Fruit fly (Drosophila melanogaster) whole organism, embryonic: ENCODE data around the gene Ir67a.
A peak's percentile ranks its signal among the peaks of the same experiment; 100 is the strongest.

ENCODE experiments used
- CG10565 ChIP-seq: fragments of 200-800 bp; sonication (Bioruptor generic); optimal IDR thresholded peaks from 3 replicates; lab custom pipeline; 2016; ENCODE audit warnings: missing biosample characterization, mild to moderate bottlenecking, missing genetic modification characterization
- CG11093 ChIP-seq: fragments of 200-800 bp; sonication (Bioruptor generic); IDR thresholded peaks from 3 replicates; pipeline ENCODE4 v1.3.6; 2022; ENCODE audit warnings: missing biosample characterization, missing genetic modification characterization
- CG11723 ChIP-seq: fragments of 200-800 bp; sonication (Bioruptor generic); optimal IDR thresholded peaks from 2 replicates; lab custom pipeline; 2017; ENCODE audit warnings: missing biosample characterization, mild to moderate bottlenecking, missing genetic modification characterization
- CG13424 ChIP-seq: fragments of 200-800 bp; sonication (Bioruptor generic); optimal IDR thresholded peaks from 2 replicates; lab custom pipeline; 2019; ENCODE audit warnings: missing biosample characterization, mild to moderate bottlenecking, missing genetic modification characterization, moderate library complexity
- CG15073 ChIP-seq: fragments of 200-800 bp; sonication (Bioruptor generic); optimal IDR thresholded peaks from 2 replicates; lab custom pipeline; 2016; ENCODE audit warnings: missing biosample characterization, missing genetic modification characterization
- CG16863 ChIP-seq: fragments of 200-800 bp; sonication (Bioruptor generic); optimal IDR thresholded peaks from 3 replicates; lab custom pipeline; 2016; ENCODE audit warnings: missing biosample characterization, missing genetic modification characterization
- CG17328 ChIP-seq: fragments of 200-800 bp; sonication (Bioruptor generic); IDR thresholded peaks from 2 replicates; pipeline ENCODE4 v1.3.6; 2022; ENCODE audit warnings: missing biosample characterization, missing genetic modification characterization
- CG2678 ChIP-seq: fragments of 200-800 bp; sonication (Bioruptor generic); optimal IDR thresholded peaks from 3 replicates; lab custom pipeline; 2019; ENCODE audit warnings: missing biosample characterization, mild to moderate bottlenecking, missing genetic modification characterization, moderate library complexity
- CG2875 ChIP-seq: fragments of 200-800 bp; sonication (Bioruptor generic); optimal IDR thresholded peaks from 2 replicates; lab custom pipeline; 2017; ENCODE audit warnings: missing biosample characterization, mild to moderate bottlenecking, missing genetic modification characterization, missing genetic modification reagents
- CG4360 ChIP-seq: fragments of 200-800 bp; sonication (Bioruptor generic); IDR thresholded peaks from 2 replicates; pipeline ENCODE4 v1.3.6; 2022; ENCODE audit warnings: missing biosample characterization, missing genetic modification characterization
- CG4854 ChIP-seq: fragments of 200-800 bp; sonication (Bioruptor generic); optimal IDR thresholded peaks from 2 replicates; lab custom pipeline; 2016; ENCODE audit warnings: missing biosample characterization, missing genetic modification characterization, inconsistent platforms
- CG6654 ChIP-seq: fragments of 200-800 bp; sonication (Bioruptor generic); optimal IDR thresholded peaks from 2 replicates; lab custom pipeline; 2017; ENCODE audit warnings: missing biosample characterization, mild to moderate bottlenecking, missing genetic modification characterization
- CG6765 ChIP-seq: fragments of 200-800 bp; sonication (Bioruptor generic); optimal IDR thresholded peaks from 3 replicates; lab custom pipeline; 2017; ENCODE audit warnings: missing biosample characterization, mild to moderate bottlenecking, missing genetic modification characterization
- CG7556 ChIP-seq: fragments of 200-800 bp; sonication (Bioruptor generic); optimal IDR thresholded peaks from 2 replicates; lab custom pipeline; 2017; ENCODE audit warnings: missing biosample characterization, mild to moderate bottlenecking, missing genetic modification characterization
- CG7839 ChIP-seq: fragments of 200-800 bp; sonication (Bioruptor generic); optimal IDR thresholded peaks from 3 replicates; lab custom pipeline; 2018; ENCODE audit warnings: missing biosample characterization, mild to moderate bottlenecking, missing genetic modification characterization, moderate library complexity
- CG7987 ChIP-seq: fragments of 200-800 bp; sonication (Bioruptor generic); optimal IDR thresholded peaks from 2 replicates; lab custom pipeline; 2018; ENCODE audit warnings: missing biosample characterization, mild to moderate bottlenecking, missing genetic modification characterization, moderate library complexity
- CrebB ChIP-seq: fragments of 200-800 bp; sonication (Bioruptor generic); optimal IDR thresholded peaks from 3 replicates; lab custom pipeline; 2018; ENCODE audit warnings: missing biosample characterization, mild to moderate bottlenecking, missing genetic modification characterization
- D19A ChIP-seq: fragments of 200-800 bp; optimal IDR thresholded peaks from 3 replicates; lab custom pipeline; 2019; ENCODE audit warnings: missing biosample characterization, mild to moderate bottlenecking, missing genetic modification characterization, moderate library complexity
- Dll ChIP-seq: fragments of 200-800 bp; sonication (Bioruptor generic); IDR thresholded peaks from 4 replicates; pipeline ENCODE4 v1.3.6; 2022; ENCODE audit warnings: missing biosample characterization, missing genetic modification characterization; ENCODE audit not compliant: partially characterized antibody
- Doc2 ChIP-seq: fragments of 200-800 bp; sonication (Bioruptor generic); IDR thresholded peaks from 2 replicates; pipeline ENCODE4 v1.3.6; 2022; ENCODE audit warnings: missing biosample characterization, missing genetic modification characterization
- E2f1 ChIP-seq: fragments of 200-800 bp; sonication (Bioruptor generic); IDR thresholded peaks from 2 replicates; pipeline ENCODE4 v1.3.6; 2022; ENCODE audit warnings: missing biosample characterization, missing genetic modification characterization
- Gsc ChIP-seq: fragments of 200-800 bp; sonication (Bioruptor generic); IDR thresholded peaks from 2 replicates; pipeline ENCODE4 v1.3.6; 2022; ENCODE audit warnings: missing biosample characterization, missing genetic modification characterization
- HLH4C ChIP-seq: fragments of 200-800 bp; sonication (Bioruptor generic); IDR thresholded peaks from 3 replicates; pipeline ENCODE4 v1.3.6; 2022; ENCODE audit warnings: missing biosample characterization, missing genetic modification characterization; ENCODE audit not compliant: partially characterized antibody
- Mes4 ChIP-seq: fragments of 200-800 bp; sonication (Bioruptor generic); optimal IDR thresholded peaks from 2 replicates; lab custom pipeline; 2016; ENCODE audit warnings: missing biosample characterization, missing genetic modification characterization
- Oli ChIP-seq: fragments of 200-800 bp; sonication (Bioruptor generic); optimal IDR thresholded peaks from 2 replicates; lab custom pipeline; 2018; ENCODE audit warnings: missing biosample characterization, mild to moderate bottlenecking, missing genetic modification characterization, moderate library complexity
- Ssrp ChIP-seq: fragments of 200-800 bp; sonication (Bioruptor generic); optimal IDR thresholded peaks from 2 replicates; lab custom pipeline; 2018; ENCODE audit warnings: missing biosample characterization, mild to moderate bottlenecking, missing genetic modification characterization, moderate library complexity
- Xrp1 ChIP-seq: fragments of 200-800 bp; sonication (Bioruptor generic); IDR thresholded peaks from 2 replicates; pipeline ENCODE4 v1.3.6; 2022; ENCODE audit warnings: missing biosample characterization, missing genetic modification characterization
- ac ChIP-seq: fragments of 200-800 bp; sonication (Bioruptor generic); optimal IDR thresholded peaks from 3 replicates; lab custom pipeline; 2017; ENCODE audit warnings: missing biosample characterization, mild to moderate bottlenecking, missing genetic modification characterization
- ase ChIP-seq: fragments of 200-800 bp; sonication (Bioruptor generic); IDR thresholded peaks from 3 replicates; pipeline ENCODE4 v1.3.6; 2022; ENCODE audit warnings: missing biosample characterization, missing genetic modification characterization
- br ChIP-seq: fragments of >200 bp; optimal IDR thresholded peaks from 2 replicates; lab custom pipeline; 2017
- chif ChIP-seq, 2 experiments: fragments of 200-800 bp; sonication (Bioruptor generic); optimal IDR thresholded peaks; 3 replicates each; lab custom pipeline; 2016; ENCODE audit warnings: missing biosample characterization in 2 of 2, missing genetic modification characterization in 2 of 2
- ci ChIP-seq: fragments of 200-800 bp; sonication (Bioruptor generic); IDR thresholded peaks from 3 replicates; pipeline ENCODE4 v1.3.6; 2022; ENCODE audit warnings: missing biosample characterization, missing genetic modification characterization
- da ChIP-seq: fragments of 200-800 bp; sonication (Bioruptor generic); optimal IDR thresholded peaks from 2 replicates; lab custom pipeline; 2016; ENCODE audit warnings: missing biosample characterization, missing genetic modification characterization
- emc ChIP-seq: fragments of 200-800 bp; sonication (Bioruptor generic); optimal IDR thresholded peaks from 2 replicates; lab custom pipeline; 2016; ENCODE audit warnings: missing biosample characterization, missing genetic modification characterization
- fd3F ChIP-seq: fragments of 200-800 bp; sonication (Bioruptor generic); optimal IDR thresholded peaks from 2 replicates; lab custom pipeline; 2018; ENCODE audit warnings: missing biosample characterization, mild to moderate bottlenecking, missing genetic modification characterization, moderate library complexity
- gem ChIP-seq: fragments of 200-800 bp; sonication (Bioruptor generic); optimal IDR thresholded peaks from 2 replicates; lab custom pipeline; 2019; ENCODE audit warnings: missing biosample characterization, mild to moderate bottlenecking, missing genetic modification characterization, moderate library complexity
- inv ChIP-seq: fragments of 200-800 bp; sonication (Bioruptor generic); IDR thresholded peaks from 2 replicates; pipeline ENCODE4 v1.3.6; 2022; ENCODE audit warnings: missing biosample characterization, missing genetic modification characterization; ENCODE audit not compliant: partially characterized antibody
- jing ChIP-seq: fragments of 200-800 bp; sonication (Bioruptor generic); optimal IDR thresholded peaks from 2 replicates; lab custom pipeline; 2018; ENCODE audit warnings: missing biosample characterization, mild to moderate bottlenecking, missing genetic modification characterization
- lab ChIP-seq: fragments of 200-800 bp; sonication (Bioruptor generic); optimal IDR thresholded peaks from 3 replicates; lab custom pipeline; 2017; ENCODE audit warnings: missing biosample characterization, missing genetic modification characterization, mild to moderate bottlenecking, moderate library complexity, missing genetic modification reagents
- lilli ChIP-seq: fragments of 200-800 bp; sonication (Bioruptor generic); optimal IDR thresholded peaks from 3 replicates; lab custom pipeline; 2016; ENCODE audit warnings: missing biosample characterization, missing genetic modification characterization
- lola ChIP-seq, 3 experiments: fragments of >200 bp in 2 of 3; fragments of 200-800 bp in 1 of 3; sonication (Bioruptor generic) in 1 of 3; optimal IDR thresholded peaks; 2 replicates each; lab custom pipeline; 2017 to 2019; ENCODE audit warnings: missing biosample characterization in 3 of 3, missing genetic modification characterization in 3 of 3, mild to moderate bottlenecking in 1 of 3, moderate library complexity in 1 of 3
- mirr ChIP-seq: fragments of 200-800 bp; sonication (Bioruptor generic); optimal IDR thresholded peaks from 3 replicates; lab custom pipeline; 2018; ENCODE audit warnings: missing biosample characterization, mild to moderate bottlenecking, missing genetic modification characterization
- nmo ChIP-seq: fragments of 200-800 bp; sonication (Bioruptor generic); optimal IDR thresholded peaks from 2 replicates; lab custom pipeline; 2018; ENCODE audit warnings: missing biosample characterization, mild to moderate bottlenecking, missing genetic modification characterization, moderate library complexity
- odd ChIP-seq: fragments of 200-800 bp; sonication (Bioruptor generic); optimal IDR thresholded peaks from 2 replicates; lab custom pipeline; 2017; ENCODE audit warnings: missing biosample characterization, mild to moderate bottlenecking, missing genetic modification characterization
- pros ChIP-seq: fragments of 200-800 bp; sonication (Bioruptor generic); optimal IDR thresholded peaks from 3 replicates; lab custom pipeline; 2019; ENCODE audit warnings: missing biosample characterization, mild to moderate bottlenecking, missing genetic modification characterization, moderate library complexity
- pum ChIP-seq: fragments of 200-800 bp; sonication (Bioruptor generic); optimal IDR thresholded peaks from 2 replicates; lab custom pipeline; 2016; ENCODE audit warnings: missing biosample characterization, missing genetic modification characterization
- repo ChIP-seq: fragments of 200-800 bp; sonication (Bioruptor generic); optimal IDR thresholded peaks from 2 replicates; lab custom pipeline; 2016; ENCODE audit warnings: missing biosample characterization, missing genetic modification characterization
- scrt ChIP-seq: fragments of 200-800 bp; sonication (Bioruptor generic); optimal IDR thresholded peaks from 2 replicates; lab custom pipeline; 2018; ENCODE audit warnings: missing biosample characterization, mild to moderate bottlenecking, missing genetic modification characterization, moderate library complexity
- so ChIP-seq: fragments of 200-800 bp; sonication (Bioruptor generic); IDR thresholded peaks from 3 replicates; pipeline ENCODE4 v1.3.6; 2022; ENCODE audit warnings: missing biosample characterization, missing genetic modification characterization
- sob ChIP-seq: fragments of 200-800 bp; sonication (Bioruptor generic); IDR thresholded peaks from 2 replicates; pipeline ENCODE4 v1.3.6; 2022; ENCODE audit warnings: missing biosample characterization, missing genetic modification characterization
- trh ChIP-seq: fragments of 200-800 bp; sonication (Bioruptor generic); optimal IDR thresholded peaks from 2 replicates; lab custom pipeline; 2016; ENCODE audit warnings: missing biosample characterization, missing genetic modification characterization
- yki ChIP-seq: fragments of >200 bp; optimal IDR thresholded peaks from 3 replicates; lab custom pipeline; 2018

Ir67a gene

DNA sequence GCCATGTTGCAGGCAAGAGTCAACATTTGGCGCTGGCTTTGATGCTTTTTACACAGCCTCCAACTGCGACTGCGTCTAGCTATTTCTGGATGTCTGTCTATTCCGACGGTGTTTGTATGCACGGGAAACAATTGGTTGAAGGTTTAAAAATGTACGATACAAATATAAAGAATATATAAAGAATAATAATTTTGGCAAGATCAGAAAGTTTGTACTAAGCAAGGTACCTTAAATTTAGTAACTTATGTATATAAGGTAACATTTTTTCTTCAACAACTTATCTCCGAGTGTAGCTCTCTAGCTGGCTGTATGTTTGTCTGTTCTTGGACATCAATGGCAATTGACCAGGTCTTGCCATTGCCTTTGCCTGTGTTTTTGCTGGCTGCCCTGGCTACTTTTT, 23.1 kb upstream of the Ir67a start (continued):
- TF ChIP-seq CG2875 (GFP tag; lab: Kevin White, UChicago) (no peak), CG6654 (no peak), CG11723 (GFP tag; lab: Kevin White, UChicago) (no peak), so (0 out of 3 replicates have a peak, but pooled peaks have one; percentile 48), ac (GFP tag; lab: Kevin White, UChicago) (no peak), inv (GFP tag; lab: Robert Waterston, UW) (no peak), CG7556 (GFP tag; lab: Kevin White, UChicago) (no peak), CG4360 (GFP tag; lab: Robert Waterston, UW) (no peak), Mes4 (GFP tag; lab: Kevin White, UChicago) (no peak), Oli (peak; percentile 15), CG13424 (tag; lab: Kevin White, UChicago) (peak; percentile 12), CG10565 (GFP tag; lab: Kevin White, UChicago) (no peak), mirr (GFP tag; lab: Kevin White, UChicago) (no peak), lilli (GFP tag; lab: Kevin White, UChicago) (no peak), CG4854 (GFP tag; lab: Kevin White, UChicago) (no peak), repo (GFP tag; lab: Kevin White, UChicago) (no peak), jing (GFP tag; lab: Kevin White, UChicago) (no peak), lab (GFP tag; lab: Kevin White, UChicago) (peak; percentile 53), emc (GFP tag; lab: Kevin White, UChicago) (no peak), ase (GFP tag; lab: Robert Waterston, UW) (no peak), CG7987 (GFP tag; lab: Kevin White, UChicago) (no peak), nmo (GFP tag; lab: Kevin White, UChicago) (peak; percentile 8), fd3F (GFP tag; lab: Kevin White, UChicago) (no peak), trh (GFP tag; lab: Kevin White, UChicago) (no peak), CG15073 (GFP tag; lab: Kevin White, UChicago) (no peak), CG17328 (GFP tag; lab: Robert Waterston, UW) (peak; percentile 58), CG16863 (GFP tag; lab: Kevin White, UChicago) (no peak), Xrp1 (GFP tag; lab: Robert Waterston, UW) (peak; percentile 40; the same call in 1 of the 2 replicates), E2f1 (GFP tag; lab: Robert Waterston, UW) (no peak), HLH4C (GFP tag; lab: Robert Waterston, UW) (no peak), br (lab: Kevin White, UChicago) (no peak), Gsc (no peak), Doc2 (GFP tag; lab: Robert Waterston, UW) (no peak), sob (GFP tag; lab: Robert Waterston, UW) (no peak), gem (peak; percentile 50), odd (no peak), CG6765 (GFP tag; lab: Kevin White, UChicago) (no peak), D19A (tag; lab: Kevin White, UChicago) (no peak), CG11093 (no peak), CG2678 (peak; percentile 52), scrt (no peak), lola (GFP tag; optimal IDR thresholded peaks at IDR 0.05; lab: Kevin White, UChicago) (no peak), ci (peak; percentile 39; the same call in 1 of the 3 replicates), pum (no peak), Dll (GFP tag; lab: Robert Waterston, UW) (no peak), pros (GFP tag; lab: Kevin White, UChicago) (no peak), da (GFP tag; lab: Kevin White, UChicago) (no peak), CrebB (tag; lab: Kevin White, UChicago) (no peak), yki (lab: Kevin White, UChicago) (no peak), Ssrp (no peak), chif (GFP tag; optimal IDR thresholded peaks at IDR 0.05; lab: Kevin White, UChicago) (no peak), CG7839 (peak; percentile 41)
